Fruit fly (Drosophila melanogaster) whole organism, prepupa: ENCODE results near the gene atl.

ENCODE experiments used
- CG31627 ChIP-seq: fragments of 200-800 bp; sonication (Bioruptor generic); optimal IDR thresholded peaks from 3 replicates; lab custom pipeline; 2016; ENCODE audit warnings: missing biosample characterization, missing genetic modification characterization
- CG34406 ChIP-seq: fragments of 200-800 bp; sonication (Bioruptor generic); optimal IDR thresholded peaks from 3 replicates; lab custom pipeline; 2016; ENCODE audit warnings: missing biosample characterization, missing genetic modification characterization
- CG6163 ChIP-seq: fragments of 200-800 bp; sonication (Bioruptor generic); IDR thresholded peaks from 3 replicates; pipeline ENCODE4 v1.3.6; 2022; ENCODE audit warnings: missing biosample characterization, missing genetic modification characterization
- CG6276 ChIP-seq: fragments of 200-800 bp; sonication (Bioruptor generic); optimal IDR thresholded peaks from 2 replicates; lab custom pipeline; 2017; ENCODE audit warnings: missing biosample characterization, mild to moderate bottlenecking, missing genetic modification characterization
- CG6854 ChIP-seq: fragments of 200-800 bp; sonication (Bioruptor generic); optimal IDR thresholded peaks from 2 replicates; lab custom pipeline; 2017; ENCODE audit warnings: missing biosample characterization, mild to moderate bottlenecking, missing genetic modification characterization
- CG8319 ChIP-seq: fragments of 200-800 bp; sonication (Bioruptor generic); optimal IDR thresholded peaks from 3 replicates; lab custom pipeline; 2016; ENCODE audit warnings: missing biosample characterization, missing genetic modification characterization
- Ets21C ChIP-seq: fragments of 200-800 bp; sonication (Bioruptor generic); optimal IDR thresholded peaks from 3 replicates; lab custom pipeline; 2016; ENCODE audit warnings: missing biosample characterization, missing genetic modification characterization
- Lpt ChIP-seq: fragments of 200-800 bp; sonication (Bioruptor generic); optimal IDR thresholded peaks from 3 replicates; lab custom pipeline; 2016; ENCODE audit warnings: missing biosample characterization, missing genetic modification characterization
- eg ChIP-seq: fragments of 200-800 bp; sonication (Bioruptor generic); IDR thresholded peaks from 3 replicates; pipeline ENCODE4 v1.3.6; 2022; ENCODE audit warnings: missing biosample characterization, missing genetic modification characterization
- svp ChIP-seq: fragments of 200-800 bp; sonication (Bioruptor generic); peaks from one replicate; lab custom pipeline; 2016; ENCODE audit warnings: missing biosample characterization, missing genetic modification characterization

- TF ChIP-seq Ets21C (GFP tag; lab: Kevin White, UChicago) (no peak), CG8319 (GFP tag; lab: Kevin White, UChicago) (no peak), eg (GFP tag; lab: Robert Waterston, UW) (no peak), CG6854 (GFP tag; lab: Kevin White, UChicago) (no peak), svp (GFP tag; lab: Kevin White, UChicago) (no peak), CG31627 (GFP tag; lab: Kevin White, UChicago) (no peak), Lpt (GFP tag; lab: Kevin White, UChicago) (no peak), CG6276 (GFP tag; lab: Kevin White, UChicago) (no peak), CG6163 (GFP tag; lab: Robert Waterston, UW) (no peak), CG34406 (GFP tag; lab: Kevin White, UChicago) (no peak)
Observed at dm6 chr3R:24590276-24590675, 35.2 kb upstream of the atl start.
